Fruit fly (Drosophila melanogaster) whole organism, embryonic: ENCODE measurements around the gene Oatp74D.
A peak's percentile ranks its signal among the peaks of the same experiment; 100 is the strongest.

ENCODE experiments used
- Abd-B ChIP-seq: fragments of 200-800 bp; sonication (Bioruptor generic); optimal IDR thresholded peaks from 2 replicates; lab custom pipeline; 2018; ENCODE audit warnings: missing biosample characterization, mild to moderate bottlenecking, missing genetic modification characterization, moderate library complexity
- CG10147 ChIP-seq: fragments of 200-800 bp; sonication (Bioruptor generic); optimal IDR thresholded peaks from 2 replicates; lab custom pipeline; 2019; ENCODE audit warnings: missing biosample characterization, mild to moderate bottlenecking, missing genetic modification characterization, moderate library complexity
- CG12299 ChIP-seq: fragments of 200-800 bp; sonication (Bioruptor generic); optimal IDR thresholded peaks from 2 replicates; lab custom pipeline; 2018; ENCODE audit warnings: missing biosample characterization, mild to moderate bottlenecking, missing genetic modification characterization
- CG12769 ChIP-seq: fragments of 200-800 bp; sonication (Bioruptor generic); optimal IDR thresholded peaks from 2 replicates; lab custom pipeline; 2019; ENCODE audit warnings: missing biosample characterization, mild to moderate bottlenecking, missing genetic modification characterization, moderate library complexity
- CG14441 ChIP-seq: fragments of 200-800 bp; sonication (Bioruptor generic); IDR thresholded peaks from 2 replicates; pipeline ENCODE4 v1.3.6; 2022; ENCODE audit warnings: missing biosample characterization, missing genetic modification characterization
- CG14965 ChIP-seq: fragments of 200-800 bp; sonication (Bioruptor generic); optimal IDR thresholded peaks from 2 replicates; lab custom pipeline; 2016; ENCODE audit warnings: missing biosample characterization, missing genetic modification characterization, borderline replicate concordance
- CG15696 ChIP-seq: fragments of 200-800 bp; sonication (Bioruptor generic); optimal IDR thresholded peaks from 2 replicates; lab custom pipeline; 2019; ENCODE audit warnings: missing biosample characterization, mild to moderate bottlenecking, missing genetic modification characterization, moderate library complexity
- CG17568 ChIP-seq: fragments of 200-800 bp; sonication (Bioruptor generic); optimal IDR thresholded peaks from 2 replicates; lab custom pipeline; 2018; ENCODE audit warnings: missing biosample characterization, mild to moderate bottlenecking, missing genetic modification characterization, moderate library complexity
- CG17612 ChIP-seq: fragments of 200-800 bp; sonication (Bioruptor generic); IDR thresholded peaks from 2 replicates; pipeline ENCODE4 v1.3.6; 2022; ENCODE audit warnings: missing biosample characterization, missing genetic modification characterization
- CG34376 ChIP-seq: fragments of 200-800 bp; sonication (Bioruptor generic); optimal IDR thresholded peaks from 2 replicates; lab custom pipeline; 2018; ENCODE audit warnings: missing biosample characterization, mild to moderate bottlenecking, missing genetic modification characterization
- CG5953 ChIP-seq: fragments of 200-800 bp; sonication (Bioruptor generic); IDR thresholded peaks from 2 replicates; pipeline ENCODE4 v1.3.6; 2022; ENCODE audit warnings: missing biosample characterization, missing genetic modification characterization
- CG6654 ChIP-seq: fragments of 200-800 bp; sonication (Bioruptor generic); optimal IDR thresholded peaks from 2 replicates; lab custom pipeline; 2017; ENCODE audit warnings: missing biosample characterization, mild to moderate bottlenecking, missing genetic modification characterization
- CG6765 ChIP-seq: fragments of 200-800 bp; sonication (Bioruptor generic); optimal IDR thresholded peaks from 3 replicates; lab custom pipeline; 2017; ENCODE audit warnings: missing biosample characterization, mild to moderate bottlenecking, missing genetic modification characterization
- CG9215 ChIP-seq: fragments of 200-800 bp; sonication (Bioruptor generic); IDR thresholded peaks from 2 replicates; pipeline ENCODE4 v1.3.6; 2022; ENCODE audit warnings: missing biosample characterization, missing genetic modification characterization
- CG9797 ChIP-seq: fragments of 200-800 bp; sonication (Bioruptor generic); optimal IDR thresholded peaks from 3 replicates; lab custom pipeline; 2018; ENCODE audit warnings: missing biosample characterization, mild to moderate bottlenecking, missing genetic modification characterization
- CG9932 ChIP-seq: fragments of 200-800 bp; sonication (Bioruptor generic); IDR thresholded peaks from 2 replicates; pipeline ENCODE4 v1.3.6; 2022; ENCODE audit warnings: missing biosample characterization, missing genetic modification characterization
- CoRest ChIP-seq: fragments of 200-800 bp; sonication (Bioruptor generic); optimal IDR thresholded peaks from 3 replicates; lab custom pipeline; 2018; ENCODE audit warnings: missing biosample characterization, mild to moderate bottlenecking, missing genetic modification characterization, moderate library complexity
- Dek ChIP-seq: fragments of 200-800 bp; sonication (Bioruptor generic); optimal IDR thresholded peaks from 3 replicates; lab custom pipeline; 2019; ENCODE audit warnings: missing biosample characterization, mild to moderate bottlenecking, missing genetic modification characterization, moderate library complexity
- H15 ChIP-seq: fragments of 200-800 bp; sonication (Bioruptor generic); IDR thresholded peaks from 3 replicates; pipeline ENCODE4 v1.3.6; 2022; ENCODE audit warnings: missing biosample characterization, missing genetic modification characterization
- Hsf ChIP-seq: fragments of 200-800 bp; sonication (Bioruptor generic); optimal IDR thresholded peaks from 3 replicates; lab custom pipeline; 2016; ENCODE audit warnings: missing biosample characterization, missing genetic modification characterization
- Lhr ChIP-seq: fragments of 200-800 bp; sonication (Bioruptor generic); optimal IDR thresholded peaks from 3 replicates; lab custom pipeline; 2017; ENCODE audit warnings: mild to moderate bottlenecking, missing biosample characterization, missing genetic modification reagents, missing genetic modification characterization
- MBD-R2 ChIP-seq: fragments of 200-800 bp; sonication (Bioruptor generic); IDR thresholded peaks from 2 replicates; pipeline ENCODE4 v1.3.6; 2022; ENCODE audit warnings: missing biosample characterization, missing genetic modification characterization
- Mes4 ChIP-seq: fragments of 200-800 bp; sonication (Bioruptor generic); optimal IDR thresholded peaks from 2 replicates; lab custom pipeline; 2016; ENCODE audit warnings: missing biosample characterization, missing genetic modification characterization
- Ptx1 ChIP-seq: fragments of 200-800 bp; sonication (Bioruptor generic); IDR thresholded peaks from 2 replicates; pipeline ENCODE4 v1.3.6; 2022; ENCODE audit warnings: missing biosample characterization, missing genetic modification characterization
- Side ChIP-seq: fragments of 200-800 bp; sonication (Bioruptor generic); optimal IDR thresholded peaks from 2 replicates; lab custom pipeline; 2016; ENCODE audit warnings: missing biosample characterization, missing genetic modification characterization
- Ssrp ChIP-seq: fragments of 200-800 bp; sonication (Bioruptor generic); optimal IDR thresholded peaks from 2 replicates; lab custom pipeline; 2018; ENCODE audit warnings: missing biosample characterization, mild to moderate bottlenecking, missing genetic modification characterization, moderate library complexity
- TFAM ChIP-seq: fragments of 200-800 bp; sonication (Bioruptor generic); optimal IDR thresholded peaks from 2 replicates; lab custom pipeline; 2017; ENCODE audit warnings: missing biosample characterization, missing genetic modification characterization, inconsistent platforms
- YL-1 ChIP-seq: fragments of 200-800 bp; sonication (Bioruptor generic); optimal IDR thresholded peaks from 3 replicates; lab custom pipeline; 2017; ENCODE audit warnings: missing biosample characterization, mild to moderate bottlenecking, missing genetic modification characterization
- ase ChIP-seq: fragments of 200-800 bp; sonication (Bioruptor generic); IDR thresholded peaks from 3 replicates; pipeline ENCODE4 v1.3.6; 2022; ENCODE audit warnings: missing biosample characterization, missing genetic modification characterization
- bsh ChIP-seq, 2 experiments: fragments of 200-800 bp; sonication (Bioruptor generic); optimal IDR thresholded peaks; 2 replicates each; lab custom pipeline; 2017 to 2018; ENCODE audit warnings: mild to moderate bottlenecking in 2 of 2, missing biosample characterization in 2 of 2, missing genetic modification characterization in 2 of 2, moderate library complexity in 1 of 2
- crc ChIP-seq: fragments of 200-800 bp; sonication (Bioruptor generic); optimal IDR thresholded peaks from 2 replicates; lab custom pipeline; 2016; ENCODE audit warnings: missing biosample characterization, missing genetic modification characterization
- dati ChIP-seq: fragments of 200-800 bp; sonication (Bioruptor generic); IDR thresholded peaks from 2 replicates; pipeline ENCODE4 v1.3.6; 2022; ENCODE audit warnings: missing biosample characterization, missing genetic modification characterization
- dimm ChIP-seq: fragments of 200-800 bp; sonication (Bioruptor generic); IDR thresholded peaks from 2 replicates; pipeline ENCODE4 v1.3.6; 2022; ENCODE audit warnings: missing biosample characterization, missing genetic modification characterization
- dmrt11E ChIP-seq: fragments of 200-800 bp; sonication (Bioruptor generic); optimal IDR thresholded peaks from 3 replicates; lab custom pipeline; 2018; ENCODE audit warnings: missing biosample characterization, mild to moderate bottlenecking, missing genetic modification characterization, moderate library complexity
- gt ChIP-seq: fragments of 200-800 bp; sonication (Bioruptor generic); IDR thresholded peaks from 2 replicates; pipeline ENCODE4 v1.3.6; 2022; ENCODE audit warnings: missing biosample characterization, missing genetic modification characterization
- nmo ChIP-seq: fragments of 200-800 bp; sonication (Bioruptor generic); optimal IDR thresholded peaks from 2 replicates; lab custom pipeline; 2018; ENCODE audit warnings: missing biosample characterization, mild to moderate bottlenecking, missing genetic modification characterization, moderate library complexity
- prd ChIP-seq, 3 experiments: fragments of >200 bp in 2 of 3; fragments of 200-800 bp in 1 of 3; sonication (Bioruptor generic) in 1 of 3; optimal IDR thresholded peaks in 2 of 3; IDR thresholded peaks in 1 of 3; 2 replicates in 2 of 3; 3 replicates in 1 of 3; pipeline versions ENCODE4 v1.3.6 to Lab custom; 2017 to 2022; ENCODE audit warnings: missing biosample characterization in 1 of 3, missing genetic modification characterization in 1 of 3
- ranshi ChIP-seq: fragments of 200-800 bp; sonication (Bioruptor generic); IDR thresholded peaks from 2 replicates; pipeline ENCODE4 v1.3.6; 2022; ENCODE audit warnings: missing biosample characterization, missing genetic modification characterization
- salm ChIP-seq: fragments of 200-800 bp; sonication (Bioruptor generic); optimal IDR thresholded peaks from 2 replicates; lab custom pipeline; 2018; ENCODE audit warnings: missing biosample characterization, mild to moderate bottlenecking, missing genetic modification characterization
- sens ChIP-seq: fragments of 200-800 bp; sonication (Bioruptor generic); peaks from one replicate; lab custom pipeline; 2016; ENCODE audit warnings: missing biosample characterization, missing genetic modification characterization
- seq ChIP-seq: fragments of 200-800 bp; sonication (Bioruptor generic); IDR thresholded peaks from 2 replicates; pipeline ENCODE4 v1.3.6; 2022; ENCODE audit warnings: missing biosample characterization, missing genetic modification characterization
- sim ChIP-seq: fragments of 200-800 bp; sonication (Bioruptor generic); IDR thresholded peaks from 2 replicates; pipeline ENCODE4 v1.3.6; 2022; ENCODE audit warnings: missing biosample characterization, missing genetic modification characterization
- sisA ChIP-seq: fragments of 200-800 bp; sonication (Bioruptor generic); IDR thresholded peaks from 2 replicates; pipeline ENCODE4 v1.3.6; 2022; ENCODE audit warnings: missing biosample characterization, missing genetic modification characterization
- slou ChIP-seq: fragments of 200-800 bp; sonication (Bioruptor generic); optimal IDR thresholded peaks from 3 replicates; lab custom pipeline; 2016; ENCODE audit warnings: missing biosample characterization, missing genetic modification characterization
- so ChIP-seq: fragments of 200-800 bp; sonication (Bioruptor generic); IDR thresholded peaks from 3 replicates; pipeline ENCODE4 v1.3.6; 2022; ENCODE audit warnings: missing biosample characterization, missing genetic modification characterization
- tap ChIP-seq: fragments of 200-800 bp; optimal IDR thresholded peaks from 3 replicates; lab custom pipeline; 2019; ENCODE audit warnings: missing biosample characterization, mild to moderate bottlenecking, missing genetic modification characterization, moderate library complexity
- tna ChIP-seq: fragments of 200-800 bp; sonication (Bioruptor generic); IDR thresholded peaks from 2 replicates; pipeline ENCODE4 v1.3.6; 2022; ENCODE audit warnings: missing biosample characterization, missing genetic modification characterization; ENCODE audit not compliant: partially characterized antibody
- tup ChIP-seq: fragments of 200-800 bp; sonication (Bioruptor generic); optimal IDR thresholded peaks from 2 replicates; lab custom pipeline; 2016; ENCODE audit warnings: missing biosample characterization, mild to moderate bottlenecking, missing genetic modification characterization, moderate library complexity
- unc-4 ChIP-seq: fragments of 200-800 bp; sonication (Bioruptor generic); IDR thresholded peaks from 2 replicates; pipeline ENCODE4 v1.3.6; 2022; ENCODE audit warnings: missing biosample characterization, missing genetic modification characterization; ENCODE audit not compliant: partially characterized antibody
- zf30C ChIP-seq: fragments of 200-800 bp; sonication (Bioruptor generic); optimal IDR thresholded peaks from 3 replicates; lab custom pipeline; 2018; ENCODE audit warnings: missing biosample characterization, mild to moderate bottlenecking, missing genetic modification characterization

The Oatp74D gene

dm6 chr3L:17485280-17485792 lies 1.6 kb upstream of the Oatp74D start (continued):
- TF ChIP-seq slou (GFP tag; lab: Kevin White, UChicago) (no peak), CG17568 (GFP tag; lab: Kevin White, UChicago) (peak; percentile 89), Ptx1 (GFP tag; lab: Robert Waterston, UW) (peak; percentile 35; the same call in 1 of the 2 replicates), TFAM (peak; percentile 76), tup (peak; percentile 62), ase (GFP tag; lab: Robert Waterston, UW) (no peak), tap (tag; lab: Kevin White, UChicago) (peak; percentile 75), dmrt11E (peak; percentile 86), Mes4 (GFP tag; lab: Kevin White, UChicago) (peak; percentile 71), CG10147 (GFP tag; lab: Kevin White, UChicago) (no peak), CG14441 (no peak), CG9932 (no peak), zf30C (GFP tag; lab: Kevin White, UChicago) (no peak), CG6765 (no peak), Hsf (GFP tag; lab: Kevin White, UChicago) (peak; percentile 54), CG9215 (GFP tag; lab: Robert Waterston, UW) (no peak), Abd-B (GFP tag; lab: Kevin White, UChicago) (no peak), dati (GFP tag; lab: Robert Waterston, UW) (no peak), sim (GFP tag; lab: Robert Waterston, UW) (peak; percentile 82; the same call in 1 of the 2 replicates), dimm (GFP tag; lab: Robert Waterston, UW) (no peak), CG17612 (GFP tag; lab: Robert Waterston, UW) (no peak), seq (GFP tag; lab: Robert Waterston, UW) (no peak), ranshi (peak; percentile 60; the same call in 1 of the 2 replicates), nmo (GFP tag; lab: Kevin White, UChicago) (peak; percentile 57), tna (GFP tag; lab: Robert Waterston, UW) (no peak), Lhr (GFP tag; lab: Kevin White, UChicago) (peak; percentile 90), CG12299 (peak; percentile 83), H15 (GFP tag; lab: Robert Waterston, UW) (no peak), YL-1 (GFP tag; lab: Kevin White, UChicago) (peak; percentile 73), CG14965 (GFP tag; lab: Kevin White, UChicago) (peak; percentile 53), CG9797 (peak; percentile 41), sisA (GFP tag; lab: Robert Waterston, UW) (no peak; the same call in 1 of the 2 replicates), gt (GFP tag; lab: Robert Waterston, UW) (no peak), prd (optimal IDR thresholded peaks at IDR 0.05; lab: Kevin White, UChicago) (no peak), prd (GFP tag; IDR thresholded peaks at IDR 0.05; lab: Robert Waterston, UW) (peak; percentile 18; the same call in 1 of the 3 replicates), unc-4 (GFP tag; lab: Robert Waterston, UW) (no peak), Side (GFP tag; lab: Kevin White, UChicago) (peak; percentile 72), crc (GFP tag; lab: Kevin White, UChicago) (peak; percentile 23), MBD-R2 (GFP tag; lab: Robert Waterston, UW) (no peak), Ssrp (peak; percentile 42), Dek (no peak), salm (tag; lab: Kevin White, UChicago) (peak; percentile 90), sens (GFP tag; lab: Kevin White, UChicago) (peak; percentile 96), CG12769 (tag; lab: Kevin White, UChicago) (peak; percentile 45), CG34376 (GFP tag; lab: Kevin White, UChicago) (no peak), bsh (GFP tag; optimal IDR thresholded peaks at IDR 0.05; lab: Kevin White, UChicago) (peak; percentile 8 to 92), so (no peak; the same call in 2 of the 3 replicates), CG15696 (tag; lab: Kevin White, UChicago) (peak; percentile 94), CG6654 (GFP tag; lab: Kevin White, UChicago) (peak; percentile 59), CG5953 (GFP tag; lab: Robert Waterston, UW) (0 out of 2 replicates have a peak, but pooled peaks have one; percentile 5), CoRest (peak; percentile 46)
